Worm (Caenorhabditis elegans) whole organism, L4/young adult: ENCODE measurements around the gene Y46E12BL.2.

Source experiments
- W03F9.2 ChIP-seq: fragments of 150-350 bp; optimal IDR thresholded peaks from 2 replicates; lab custom pipeline; 2014; ENCODE audit warnings: missing biosample characterization, missing genetic modification characterization
- dao-5 ChIP-seq: sonication (generic microtip); optimal IDR thresholded peaks from 2 replicates; lab custom pipeline; 2016; ENCODE audit warnings: missing genotype, missing genetic modification characterization, moderate library complexity, missing compliant biosample characterization
- him-1 ChIP-seq: sonication (generic microtip); optimal IDR thresholded peaks from 2 replicates; lab custom pipeline; 2016; ENCODE audit warnings: missing genotype, missing genetic modification reagents, missing genetic modification characterization, missing compliant biosample characterization

Gene Y46E12BL.2

DNA sequence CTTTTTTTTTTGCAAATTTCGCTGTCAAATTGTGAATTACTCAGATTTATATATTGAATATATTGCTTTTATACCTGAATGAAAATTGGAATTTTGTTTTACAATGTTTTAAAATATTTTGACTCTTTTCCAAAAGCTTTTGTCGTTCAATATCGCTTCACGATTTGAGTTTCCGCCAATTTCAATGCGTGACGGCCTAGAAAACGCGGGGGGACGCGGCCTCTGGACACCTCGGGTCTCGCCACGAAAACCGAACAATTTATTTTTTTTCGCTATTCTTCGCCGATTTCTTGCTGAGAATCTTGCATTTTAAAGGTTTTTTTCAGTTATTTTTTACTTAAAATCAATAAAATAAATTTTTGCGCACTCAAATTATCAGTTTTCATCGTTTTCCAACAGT is at the start of gene Y46E12BL.2:
Gene Y46E12BL.2, plus strand, starts transcription at position 243 of the 400 bp plus-strand sequence.
- TF ChIP-seq him-1, result peak; percentile 5
- TF ChIP-seq W03F9.2, result peak; percentile 75
- TF ChIP-seq dao-5 (tag; lab: Kevin White, UChicago), result no peak

DNA sequence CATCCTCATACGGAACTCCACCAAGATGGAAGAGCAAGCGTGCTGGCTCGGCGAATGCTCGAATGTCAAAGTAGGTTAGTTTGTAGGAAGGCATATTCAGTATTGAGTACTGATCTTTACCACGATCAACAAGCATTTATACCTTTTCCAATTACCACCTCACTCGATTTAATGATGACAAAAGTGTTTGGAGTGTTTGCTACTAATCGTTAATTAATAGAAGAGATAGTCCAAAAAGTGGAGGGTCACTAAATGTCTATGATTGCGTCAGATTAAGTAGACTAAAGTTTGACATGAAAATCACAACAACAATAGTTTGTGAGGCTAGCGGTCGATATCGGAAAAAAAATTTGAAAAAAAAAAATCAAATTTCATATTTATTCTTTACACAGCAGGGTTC is 49.6 kb upstream of the Y46E12BL.2 start, which contains the start of gene gst-34:
Gene gst-34, minus strand, starts transcription at position 101 of the 400 bp plus-strand sequence.
- TF ChIP-seq him-1 (no peak), W03F9.2 (no peak), dao-5 (tag; lab: Kevin White, UChicago) (no peak)

DNA sequence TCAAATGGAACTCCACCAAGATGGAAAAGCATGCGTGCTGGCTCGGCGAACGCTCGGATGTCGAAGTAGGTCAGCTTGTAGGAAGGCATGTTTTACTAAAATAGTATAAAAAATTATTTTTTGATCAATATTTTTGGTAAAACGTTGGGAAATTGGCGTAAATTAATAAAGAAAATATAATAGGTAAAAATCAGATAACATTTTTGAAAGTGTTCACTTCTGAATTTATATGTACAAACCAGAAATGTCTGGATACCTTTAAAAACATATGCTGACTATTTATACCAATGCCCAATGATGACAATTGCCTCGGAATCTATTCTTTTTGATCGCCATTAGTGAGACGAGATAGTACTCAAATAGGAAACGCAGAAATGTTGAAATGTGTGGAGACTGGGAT is 47.5 kb upstream of the Y46E12BL.2 start, which contains the start of gene gst-35:
Gene gst-35, minus strand, starts transcription at position 101 of the 400 bp plus-strand sequence.
- TF ChIP-seq dao-5 (tag; lab: Kevin White, UChicago), result no peak
- TF ChIP-seq him-1, result no peak
- no peak for TF ChIP-seq W03F9.2

DNA sequence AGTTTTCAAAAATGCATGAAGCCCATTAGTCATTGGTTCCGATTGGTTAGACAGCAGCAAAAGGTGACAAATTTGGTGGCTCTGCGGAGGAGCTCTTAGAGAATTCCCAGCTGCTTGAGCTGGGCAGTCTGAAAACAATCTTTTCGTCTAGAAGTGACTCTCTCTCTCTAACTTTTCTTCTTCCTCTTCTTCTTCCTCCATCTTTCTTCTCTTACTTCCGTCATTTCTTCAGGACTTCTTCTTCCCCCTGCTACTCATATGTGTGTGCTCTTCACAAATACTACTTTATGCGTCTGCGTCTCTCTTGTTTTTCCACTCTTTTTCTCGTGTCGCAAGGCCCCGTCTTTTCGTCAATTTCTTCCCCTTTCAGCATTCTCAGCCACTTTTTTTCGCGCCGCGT is 42.8 kb upstream of the Y46E12BL.2 start:
- no peak for TF ChIP-seq dao-5 (tag; lab: Kevin White, UChicago)
- no peak for TF ChIP-seq W03F9.2
- no peak for TF ChIP-seq him-1

DNA sequence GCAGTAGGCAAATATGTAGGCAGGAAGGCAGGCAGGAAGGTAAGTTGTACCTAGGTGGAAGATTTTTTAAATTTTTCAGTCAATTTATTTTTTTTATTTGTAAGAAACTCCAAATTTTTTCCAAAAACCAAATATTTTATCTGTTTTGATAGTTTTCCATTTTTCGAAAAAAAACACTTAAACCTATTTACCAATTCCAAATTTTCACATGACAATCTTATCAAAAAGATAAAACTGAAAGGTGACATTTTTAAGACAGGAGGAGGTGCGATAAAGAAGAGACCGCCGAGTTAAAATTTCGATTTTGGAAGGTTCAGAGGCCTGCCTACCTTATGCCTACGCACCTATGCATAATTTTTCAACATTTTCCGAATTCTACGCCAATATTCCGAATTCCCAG is 41.8 kb upstream of the Y46E12BL.2 start:
- TF ChIP-seq W03F9.2 (no peak), dao-5 (tag; lab: Kevin White, UChicago) (no peak), him-1 (no peak)

DNA sequence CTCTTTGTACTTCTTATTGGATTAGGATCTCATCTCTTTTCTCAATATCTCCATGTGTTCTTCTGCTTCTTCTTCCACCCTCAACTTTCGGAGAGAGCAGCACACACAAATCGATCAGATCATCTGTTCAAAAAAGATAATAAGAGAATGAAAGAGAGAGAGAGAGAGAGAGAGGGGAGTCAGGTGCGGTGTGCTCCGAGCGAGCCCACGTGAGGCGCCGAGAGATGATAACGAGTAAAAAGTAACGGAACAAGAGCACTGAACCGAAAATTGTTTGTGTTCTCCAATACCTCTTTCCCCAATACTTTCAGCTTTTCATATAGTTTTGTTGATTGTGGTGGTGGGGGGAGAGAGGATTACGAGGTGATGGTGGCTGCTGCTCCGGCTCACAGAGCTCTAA is 38.8 kb upstream of the Y46E12BL.2 start:
- TF ChIP-seq dao-5 (tag; lab: Kevin White, UChicago) (no peak), him-1 (no peak), W03F9.2 (no peak)

DNA sequence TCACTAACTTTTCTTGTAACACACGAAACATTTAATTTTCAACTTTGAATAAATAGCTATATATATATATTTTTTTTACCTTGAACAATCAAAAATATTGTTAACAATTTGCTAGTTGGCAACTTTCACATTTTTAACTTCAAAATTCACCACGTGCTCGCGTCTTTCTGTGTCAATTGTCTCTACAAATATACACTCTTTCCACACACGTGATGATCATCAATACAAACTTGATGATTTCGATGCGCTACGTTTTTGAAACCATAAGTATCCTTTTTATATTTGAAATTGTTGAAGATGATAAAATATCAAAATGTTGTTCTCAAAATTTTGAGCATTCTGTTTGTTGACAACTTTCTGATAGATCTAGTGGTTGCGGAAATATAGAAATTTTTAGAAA is 37.4 kb upstream of the Y46E12BL.2 start:
- no peak for TF ChIP-seq him-1

DNA sequence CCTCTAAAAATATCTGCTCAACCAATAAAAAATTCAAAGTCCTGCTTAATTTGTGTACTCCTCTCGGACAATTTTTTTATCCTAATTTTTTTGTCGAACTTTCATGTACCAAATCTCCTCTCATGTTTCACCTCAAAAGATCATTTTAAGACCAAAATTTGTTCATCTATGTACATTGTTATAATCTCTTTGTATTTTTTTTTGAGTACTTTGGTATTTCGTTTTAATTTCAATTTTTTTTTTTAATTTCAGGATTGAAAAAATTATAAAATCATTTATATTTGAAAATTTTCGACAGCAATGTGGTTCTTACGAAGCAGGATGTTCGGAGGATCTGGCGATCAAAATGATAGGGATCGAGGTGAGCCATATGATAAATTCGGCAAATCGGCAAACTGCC is 36.3 kb upstream of the Y46E12BL.2 start, which contains the start of gene spsb-1:
Gene spsb-1, plus strand, starts transcription at position 301 of the 400 bp plus-strand sequence.
- no peak for TF ChIP-seq W03F9.2
- TF ChIP-seq him-1, result no peak
- TF ChIP-seq dao-5 (tag; lab: Kevin White, UChicago), result no peak

DNA sequence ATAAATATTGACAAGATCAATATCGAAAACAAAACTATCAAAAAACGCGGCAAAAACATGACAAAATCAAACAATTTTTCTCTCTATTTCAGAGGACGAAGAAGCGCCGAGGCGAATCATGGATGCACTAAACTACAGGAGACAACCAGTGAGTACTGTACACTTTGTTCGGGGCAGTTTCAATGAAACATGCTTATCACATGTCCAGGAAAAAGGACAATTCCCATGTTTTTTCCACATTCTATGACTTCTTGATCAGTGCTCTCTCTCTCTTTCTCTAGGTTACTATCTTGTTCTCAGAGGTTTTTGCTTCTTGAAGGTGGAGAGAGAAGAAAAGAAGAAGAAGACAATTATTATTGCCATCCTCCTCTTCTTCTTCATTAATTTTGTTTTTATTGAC is 35.2 kb upstream of the Y46E12BL.2 start:
- TF ChIP-seq him-1 (no peak), W03F9.2 (no peak), dao-5 (tag; lab: Kevin White, UChicago) (no peak)

DNA sequence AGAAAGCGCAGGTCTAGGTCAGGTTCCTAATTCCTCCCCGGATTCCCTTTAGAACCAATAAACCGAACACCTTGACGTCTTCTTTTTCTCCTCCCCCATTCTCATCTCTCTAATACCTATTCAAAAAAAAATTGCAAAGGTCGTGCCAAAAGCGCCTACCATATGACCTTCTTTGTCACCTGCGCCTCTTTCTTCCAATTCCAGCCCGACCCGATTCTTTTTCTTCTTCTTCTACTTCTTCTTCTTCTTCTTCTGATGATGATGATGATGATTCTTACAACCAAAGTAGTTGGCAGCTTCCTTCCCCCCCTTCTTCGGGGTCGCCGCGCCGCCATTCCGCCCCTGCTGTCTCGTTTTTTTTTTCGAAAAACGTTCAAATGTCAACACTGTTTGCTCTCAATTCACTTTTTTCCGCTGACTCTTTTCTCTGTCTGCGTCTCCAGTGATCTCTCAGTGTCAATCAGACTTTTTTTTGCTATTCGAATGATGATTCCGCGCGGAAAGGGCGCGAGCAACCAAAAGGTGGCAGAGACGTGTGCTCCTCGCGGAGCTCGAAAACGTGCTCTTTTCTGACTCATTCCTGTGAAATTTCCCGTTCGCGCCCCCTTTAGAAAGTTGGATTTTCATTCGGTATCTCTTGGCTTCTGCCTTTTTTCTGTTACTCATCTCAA is 29.2 kb upstream of the Y46E12BL.2 start:
- TF ChIP-seq dao-5 (tag; lab: Kevin White, UChicago), result no peak
- no peak for TF ChIP-seq him-1
- TF ChIP-seq W03F9.2, result no peak

DNA sequence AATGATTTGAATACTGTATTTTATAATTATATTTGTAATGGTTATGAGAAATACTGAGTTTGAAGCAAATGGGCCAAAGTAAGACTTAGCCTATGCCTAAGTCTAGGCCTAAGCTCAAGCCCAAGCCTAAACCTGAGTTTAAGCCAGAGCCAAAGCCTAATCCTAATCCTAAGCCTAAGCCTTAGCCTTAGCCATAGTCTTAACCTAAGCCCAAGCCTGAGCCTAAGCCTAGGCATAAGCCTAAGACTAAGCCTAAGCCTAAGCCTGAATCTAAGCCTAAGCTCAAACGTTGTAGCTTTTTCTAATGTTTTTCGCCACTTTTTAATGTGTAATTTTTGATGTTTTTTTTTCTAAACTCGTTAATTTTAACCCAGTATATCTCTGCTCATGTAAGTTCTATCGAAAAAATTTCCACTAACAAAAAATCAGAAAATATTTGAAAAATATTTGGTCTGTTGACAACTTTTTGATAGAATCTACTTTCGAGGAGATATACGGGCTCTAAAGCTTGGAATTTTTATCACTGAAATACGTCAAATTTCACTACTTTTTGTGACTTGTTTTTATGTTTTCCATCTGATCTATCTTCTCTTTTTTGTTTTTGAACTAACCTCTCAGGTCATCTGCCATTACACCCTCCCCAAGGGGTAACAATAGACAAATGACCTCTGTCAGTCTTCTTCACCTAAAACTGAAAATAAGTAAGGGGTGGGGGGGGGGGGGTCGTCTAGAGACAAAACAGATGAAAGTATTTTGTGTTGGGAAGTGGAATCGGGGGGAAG is 28.5 kb upstream of the Y46E12BL.2 start:
- TF ChIP-seq dao-5 (tag; lab: Kevin White, UChicago) (no peak), him-1 (no peak), W03F9.2 (no peak)

DNA sequence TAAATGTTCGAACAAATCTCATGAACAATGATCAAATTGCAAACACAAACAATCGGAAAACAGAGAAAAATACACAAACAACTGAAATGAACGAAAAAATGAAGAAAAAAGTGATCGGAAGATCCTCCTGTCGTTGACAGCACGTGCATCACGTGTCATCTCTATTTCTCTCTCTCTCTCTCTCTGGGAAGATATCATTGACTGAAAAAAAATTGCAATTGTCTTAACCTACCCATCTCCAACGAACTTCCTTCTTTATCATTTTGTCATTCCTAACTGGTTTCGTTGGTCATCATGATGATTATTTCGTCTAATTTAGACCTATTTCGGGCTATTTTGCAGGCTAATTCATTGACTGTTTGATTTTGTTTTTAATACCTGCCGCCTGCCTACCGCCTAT is 27.4 kb upstream of the Y46E12BL.2 start:
- TF ChIP-seq dao-5 (tag; lab: Kevin White, UChicago), result no peak
- TF ChIP-seq W03F9.2, result peak; percentile 31
- TF ChIP-seq him-1, result no peak

DNA sequence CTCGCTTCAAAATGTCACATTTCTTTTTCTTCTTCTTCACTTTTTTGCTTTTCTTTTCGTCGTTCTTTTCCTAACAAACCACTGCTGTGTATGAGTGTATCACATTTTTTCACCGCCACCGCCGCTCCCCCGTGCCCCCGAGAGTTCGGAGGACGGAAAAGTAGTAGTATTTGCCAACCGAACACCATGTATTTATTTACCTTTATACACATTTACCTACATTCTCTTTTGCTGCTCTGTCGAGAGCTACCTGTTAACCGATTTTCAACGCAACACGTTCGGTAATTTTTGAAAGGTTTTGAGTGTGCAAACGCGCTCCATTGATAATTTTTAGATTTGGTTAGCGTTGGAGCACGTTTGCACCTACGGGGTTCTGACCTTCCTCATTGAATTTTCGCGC is 26.5 kb upstream of the Y46E12BL.2 start:
- TF ChIP-seq dao-5 (tag; lab: Kevin White, UChicago) (no peak), W03F9.2 (no peak)

DNA sequence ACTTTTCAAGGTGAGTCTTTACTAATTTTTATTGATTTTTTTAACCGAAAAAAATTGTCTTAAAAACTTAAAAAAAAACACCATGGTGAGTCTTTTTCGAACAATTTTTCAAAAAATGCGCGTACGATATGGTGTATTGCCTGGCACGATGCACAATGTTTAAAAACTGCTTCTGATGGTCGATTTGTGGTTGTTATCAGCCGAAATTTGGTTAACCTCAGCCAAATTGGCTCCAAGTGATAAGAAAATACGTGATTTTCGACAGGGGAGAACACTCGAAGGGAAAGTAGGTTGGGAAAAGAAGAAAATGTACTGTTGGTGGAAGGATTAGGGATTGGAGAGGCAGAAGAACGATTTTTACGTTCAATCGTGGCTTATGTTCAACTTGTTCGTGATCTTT is 25.2 kb upstream of the Y46E12BL.2 start:
- TF ChIP-seq W03F9.2 (no peak), dao-5 (tag; lab: Kevin White, UChicago) (no peak), him-1 (no peak)

DNA sequence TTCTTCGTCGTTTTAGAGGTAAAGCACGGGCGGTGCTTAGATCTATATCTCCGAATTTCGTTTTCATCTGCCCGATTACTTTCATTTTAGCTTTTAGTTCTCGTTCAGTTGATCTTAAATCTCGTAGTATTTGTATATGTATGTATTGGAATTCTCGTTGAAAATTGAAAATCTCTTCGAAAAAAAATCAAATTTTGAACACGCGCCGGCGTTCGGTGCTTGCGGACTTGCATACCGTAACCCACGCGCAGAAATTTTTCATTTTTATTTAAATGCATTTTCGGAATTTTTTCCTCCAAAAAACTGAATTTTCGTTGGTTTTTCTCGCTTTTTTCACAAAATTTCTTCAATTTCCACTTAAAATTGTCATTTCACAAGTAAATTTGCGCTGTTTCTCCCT is 24.6 kb upstream of the Y46E12BL.2 start:
- TF ChIP-seq W03F9.2, result no peak
- no peak for TF ChIP-seq dao-5 (tag; lab: Kevin White, UChicago)
- no peak for TF ChIP-seq him-1
